Worm (Caenorhabditis elegans): ENCODE measurements around the gene tir-1.

DNA sequence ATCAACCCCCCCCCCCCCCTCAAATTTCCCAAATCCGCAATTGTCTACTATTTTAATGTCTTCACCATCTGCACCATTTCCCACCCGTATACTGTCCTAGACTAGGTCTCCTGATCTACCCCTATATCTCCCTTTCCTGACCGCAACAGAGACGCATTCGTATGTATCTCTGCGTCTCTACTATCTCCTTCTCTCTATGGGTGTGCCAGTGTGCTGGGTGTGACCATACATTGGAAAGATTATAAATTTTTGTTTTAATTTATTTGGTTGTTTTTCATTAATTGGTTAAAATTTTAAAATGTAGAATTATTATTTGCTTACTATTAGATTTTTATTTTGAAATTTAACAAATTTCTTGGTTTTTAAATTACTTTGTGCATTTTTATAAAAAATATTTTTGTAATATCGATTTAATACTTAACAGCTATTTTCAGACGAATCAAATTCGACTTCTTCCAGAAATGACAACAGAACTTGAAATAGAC lies 79.4 kb downstream of the tir-1 start, which contains the start of gene amx-1:
- TF ChIP-seq tra-4 (tag; optimal IDR thresholded peaks at IDR 0.05): no peak
- TF ChIP-seq ceh-13 (GFP tag; optimal IDR thresholded peaks at IDR 0.05): no peak
- TF ChIP-seq hmbx-1 (tag; optimal IDR thresholded peaks at IDR 0.05): no peak
- TF ChIP-seq hmg-4 (GFP tag; optimal IDR thresholded peaks at IDR 0.05): no peak
- no peak for TF ChIP-seq tbx-11 (GFP tag; IDR thresholded peaks at IDR 0.05)
- TF ChIP-seq pes-1 (GFP tag; IDR thresholded peaks at IDR 0.05): no peak
- no peak for TF ChIP-seq aly-1 (tag; optimal IDR thresholded peaks at IDR 0.05)
- no peak for TF ChIP-seq tbx-37 (GFP tag; conservative IDR thresholded peaks at IDR 0.05)
- no peak for TF ChIP-seq hnd-1 (tag; optimal IDR thresholded peaks at IDR 0.05)
- TF ChIP-seq F13C5.2 (tag; optimal IDR thresholded peaks at IDR 0.05): no peak

Data from whole organism, early embryonic.